Fruit fly (Drosophila melanogaster) whole organism, pupa: Measurements from ENCODE around the gene Ist1.

Experiments used
- CG10348 ChIP-seq: fragments of 200-800 bp; sonication (Bioruptor generic); IDR thresholded peaks from 2 replicates; pipeline ENCODE4 v1.3.6; 2022; ENCODE audit warnings: missing biosample characterization, missing genetic modification characterization
- CG12605 ChIP-seq: fragments of 200-800 bp; sonication (Bioruptor generic); IDR thresholded peaks from 2 replicates; pipeline ENCODE4 v1.3.6; 2022; ENCODE audit warnings: missing biosample characterization, missing genetic modification characterization
- CG13204 ChIP-seq: fragments of 200-800 bp; sonication (Bioruptor generic); optimal IDR thresholded peaks from 2 replicates; lab custom pipeline; 2018; ENCODE audit warnings: missing biosample characterization, mild to moderate bottlenecking, missing genetic modification characterization, moderate library complexity
- CG14655 ChIP-seq: fragments of 200-800 bp; sonication (Bioruptor generic); optimal IDR thresholded peaks from 3 replicates; lab custom pipeline; 2017; ENCODE audit warnings: mild to moderate bottlenecking, missing biosample characterization, missing genetic modification reagents, missing genetic modification characterization
- CG15710 ChIP-seq: fragments of 200-800 bp; sonication (Bioruptor generic); optimal IDR thresholded peaks from 2 replicates; lab custom pipeline; 2018; ENCODE audit warnings: missing biosample characterization, mild to moderate bottlenecking, missing genetic modification characterization, moderate library complexity
- CG17806 ChIP-seq: fragments of 200-800 bp; sonication (Bioruptor generic); optimal IDR thresholded peaks from 2 replicates; lab custom pipeline; 2018; ENCODE audit warnings: missing biosample characterization, mild to moderate bottlenecking, missing genetic modification characterization, moderate library complexity
- CG32121 ChIP-seq: fragments of 200-800 bp; sonication (Bioruptor generic); IDR thresholded peaks from 2 replicates; pipeline ENCODE4 v1.3.6; 2022; ENCODE audit warnings: missing biosample characterization, missing genetic modification characterization
- CG34367 ChIP-seq: fragments of 200-800 bp; sonication (Bioruptor generic); optimal IDR thresholded peaks from 2 replicates; lab custom pipeline; 2018; ENCODE audit warnings: missing biosample characterization, mild to moderate bottlenecking, missing genetic modification characterization
- CG4496 ChIP-seq: fragments of 200-800 bp; sonication (Bioruptor generic); IDR thresholded peaks from 3 replicates; pipeline ENCODE4 v1.3.6; 2022; ENCODE audit warnings: missing biosample characterization, missing genetic modification characterization
- CG8159 ChIP-seq: fragments of 200-800 bp; sonication (Bioruptor generic); optimal IDR thresholded peaks from 3 replicates; lab custom pipeline; 2018; ENCODE audit warnings: missing biosample characterization, mild to moderate bottlenecking, missing genetic modification characterization, moderate library complexity
- CG8301 ChIP-seq: fragments of 200-800 bp; sonication (Bioruptor generic); optimal IDR thresholded peaks from 2 replicates; lab custom pipeline; 2018; ENCODE audit warnings: missing biosample characterization, mild to moderate bottlenecking, missing genetic modification characterization
- CG9948 ChIP-seq: fragments of 200-800 bp; sonication (Bioruptor generic); optimal IDR thresholded peaks from 2 replicates; lab custom pipeline; 2018; ENCODE audit warnings: missing biosample characterization, mild to moderate bottlenecking, missing genetic modification characterization, moderate library complexity
- D1 ChIP-seq: fragments of 200-800 bp; sonication (Bioruptor generic); optimal IDR thresholded peaks from 2 replicates; lab custom pipeline; 2018; ENCODE audit warnings: missing biosample characterization, mild to moderate bottlenecking, missing genetic modification characterization, moderate library complexity
- EcR ChIP-seq: fragments of 200-800 bp; sonication (Bioruptor generic); optimal IDR thresholded peaks from 3 replicates; lab custom pipeline; 2019; ENCODE audit warnings: missing biosample characterization, missing genetic modification characterization, mild to moderate bottlenecking, moderate library complexity, missing genetic modification reagents
- Ets98B ChIP-seq: fragments of 200-800 bp; sonication (Bioruptor generic); IDR thresholded peaks from 2 replicates; pipeline ENCODE4 v1.3.6; 2022; ENCODE audit warnings: missing biosample characterization, missing genetic modification characterization
- Pif1A ChIP-seq: fragments of 200-800 bp; sonication (Bioruptor generic); optimal IDR thresholded peaks from 3 replicates; lab custom pipeline; 2016; ENCODE audit warnings: missing biosample characterization, missing genetic modification characterization
- Pif1B ChIP-seq: fragments of 200-800 bp; sonication (Bioruptor generic); optimal IDR thresholded peaks from 3 replicates; lab custom pipeline; 2016; ENCODE audit warnings: missing biosample characterization, missing genetic modification characterization
- Snoo ChIP-seq: fragments of 200-800 bp; sonication (Bioruptor generic); optimal IDR thresholded peaks from 3 replicates; lab custom pipeline; 2017; ENCODE audit warnings: missing biosample characterization, mild to moderate bottlenecking, missing genetic modification characterization, inconsistent platforms
- fd96Ca ChIP-seq: fragments of 200-800 bp; sonication (Bioruptor generic); IDR thresholded peaks from 3 replicates; pipeline ENCODE4 v1.3.6; 2022; ENCODE audit warnings: missing biosample characterization, missing genetic modification characterization
- gl ChIP-seq: fragments of 200-800 bp; sonication (Bioruptor generic); optimal IDR thresholded peaks from 2 replicates; lab custom pipeline; 2018; ENCODE audit warnings: missing biosample characterization, mild to moderate bottlenecking, missing genetic modification characterization
- rn ChIP-seq: fragments of 200-800 bp; sonication (Bioruptor generic); IDR thresholded peaks from 2 replicates; pipeline ENCODE4 v1.3.6; 2022; ENCODE audit warnings: missing biosample characterization, missing genetic modification characterization

The Ist1 gene

DNA sequence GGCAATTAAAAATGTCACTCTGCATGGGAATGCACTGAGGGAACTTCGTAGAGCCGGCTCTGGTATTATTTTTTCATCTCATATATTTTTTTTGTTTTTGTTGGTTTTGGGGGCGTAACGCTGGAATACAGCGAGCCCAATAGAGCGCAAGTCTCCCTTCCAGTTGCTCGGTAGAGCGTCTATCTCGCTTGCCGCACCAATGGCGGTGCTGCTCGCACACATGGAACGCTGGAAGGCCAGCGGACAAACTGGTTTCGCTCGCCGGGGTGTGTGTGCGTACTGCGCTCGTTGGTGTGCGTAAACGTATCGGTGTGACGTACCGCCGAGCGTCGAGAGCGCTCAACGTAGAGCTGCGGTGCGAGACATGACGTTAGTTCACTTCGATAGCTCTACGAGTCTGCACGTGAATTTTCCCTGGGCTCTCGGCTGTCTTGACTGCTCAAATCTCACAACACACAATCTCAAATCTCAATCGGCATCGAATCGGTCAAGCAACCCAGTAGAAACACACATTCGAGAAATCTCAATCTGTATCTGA, 33.6 kb upstream of the Ist1 start, which contains the start of gene vvl:
Gene vvl, plus strand, starts transcription at position 371 of the 538 bp plus-strand sequence.
- TF ChIP-seq CG8159, result peak; percentile 3
- peak; percentile 64; the same call in 1 of the 2 replicates for TF ChIP-seq CG32121 (GFP tag; lab: Robert Waterston, UW)
- TF ChIP-seq D1 (tag; lab: Kevin White, UChicago), result no peak
- TF ChIP-seq Pif1B (GFP tag; lab: Kevin White, UChicago), result no peak
- TF ChIP-seq gl (tag; lab: Kevin White, UChicago), result no peak
- no peak for TF ChIP-seq CG8301 (tag; lab: Kevin White, UChicago)
- peak; percentile 4 for TF ChIP-seq Snoo (tag; lab: Kevin White, UChicago)
- TF ChIP-seq rn, result no peak
- no peak for TF ChIP-seq CG17806 (tag; lab: Kevin White, UChicago)
- TF ChIP-seq Ets98B (GFP tag; lab: Robert Waterston, UW), result peak; percentile 47
- TF ChIP-seq CG4496, result peak; percentile 81
- TF ChIP-seq CG15710 (tag; lab: Kevin White, UChicago), result peak; percentile 28
- TF ChIP-seq CG34367 (tag; lab: Kevin White, UChicago), result no peak
- no peak for TF ChIP-seq CG10348 (GFP tag; lab: Robert Waterston, UW)
- peak; percentile 7 for TF ChIP-seq CG14655 (GFP tag; lab: Kevin White, UChicago)
- peak; percentile 56; the same call in 1 of the 3 replicates for TF ChIP-seq fd96Ca (GFP tag; lab: Robert Waterston, UW)
- TF ChIP-seq CG13204 (GFP tag; lab: Kevin White, UChicago), result peak; percentile 87
- TF ChIP-seq CG12605 (GFP tag; lab: Robert Waterston, UW), result peak; percentile 59; the same call in 1 of the 2 replicates
- no peak for TF ChIP-seq CG9948 (tag; lab: Kevin White, UChicago)
- TF ChIP-seq EcR, result no peak
- TF ChIP-seq Pif1A (GFP tag; lab: Kevin White, UChicago), result no peak

DNA sequence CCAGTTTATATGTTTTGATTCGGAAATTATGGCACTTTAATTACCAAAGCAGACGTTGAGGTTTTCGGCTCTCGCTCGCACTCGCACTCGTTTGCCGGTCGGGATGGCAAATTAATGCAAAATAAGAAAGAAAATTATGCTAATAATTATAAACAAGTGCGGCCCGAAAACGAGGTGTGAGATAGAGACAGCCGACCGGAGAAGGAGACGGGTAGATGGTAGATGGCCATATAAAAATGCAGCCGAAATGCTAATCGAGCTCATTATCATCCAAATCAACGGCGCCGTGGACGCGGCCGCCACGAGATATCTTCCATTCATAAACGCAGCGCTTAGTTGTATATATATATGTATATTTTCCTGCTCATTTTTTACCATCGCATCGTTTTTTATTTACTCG, 31.2 kb upstream of the Ist1 start:
- TF ChIP-seq Snoo (tag; lab: Kevin White, UChicago) (no peak), CG17806 (tag; lab: Kevin White, UChicago) (no peak), D1 (tag; lab: Kevin White, UChicago) (no peak), fd96Ca (GFP tag; lab: Robert Waterston, UW) (no peak), EcR (no peak), CG9948 (tag; lab: Kevin White, UChicago) (no peak), CG12605 (GFP tag; lab: Robert Waterston, UW) (no peak), CG13204 (GFP tag; lab: Kevin White, UChicago) (no peak), CG8301 (tag; lab: Kevin White, UChicago) (no peak), Pif1B (GFP tag; lab: Kevin White, UChicago) (no peak), CG14655 (GFP tag; lab: Kevin White, UChicago) (no peak), CG8159 (no peak), CG4496 (no peak), CG32121 (GFP tag; lab: Robert Waterston, UW) (no peak), rn (no peak), Ets98B (GFP tag; lab: Robert Waterston, UW) (no peak)

DNA sequence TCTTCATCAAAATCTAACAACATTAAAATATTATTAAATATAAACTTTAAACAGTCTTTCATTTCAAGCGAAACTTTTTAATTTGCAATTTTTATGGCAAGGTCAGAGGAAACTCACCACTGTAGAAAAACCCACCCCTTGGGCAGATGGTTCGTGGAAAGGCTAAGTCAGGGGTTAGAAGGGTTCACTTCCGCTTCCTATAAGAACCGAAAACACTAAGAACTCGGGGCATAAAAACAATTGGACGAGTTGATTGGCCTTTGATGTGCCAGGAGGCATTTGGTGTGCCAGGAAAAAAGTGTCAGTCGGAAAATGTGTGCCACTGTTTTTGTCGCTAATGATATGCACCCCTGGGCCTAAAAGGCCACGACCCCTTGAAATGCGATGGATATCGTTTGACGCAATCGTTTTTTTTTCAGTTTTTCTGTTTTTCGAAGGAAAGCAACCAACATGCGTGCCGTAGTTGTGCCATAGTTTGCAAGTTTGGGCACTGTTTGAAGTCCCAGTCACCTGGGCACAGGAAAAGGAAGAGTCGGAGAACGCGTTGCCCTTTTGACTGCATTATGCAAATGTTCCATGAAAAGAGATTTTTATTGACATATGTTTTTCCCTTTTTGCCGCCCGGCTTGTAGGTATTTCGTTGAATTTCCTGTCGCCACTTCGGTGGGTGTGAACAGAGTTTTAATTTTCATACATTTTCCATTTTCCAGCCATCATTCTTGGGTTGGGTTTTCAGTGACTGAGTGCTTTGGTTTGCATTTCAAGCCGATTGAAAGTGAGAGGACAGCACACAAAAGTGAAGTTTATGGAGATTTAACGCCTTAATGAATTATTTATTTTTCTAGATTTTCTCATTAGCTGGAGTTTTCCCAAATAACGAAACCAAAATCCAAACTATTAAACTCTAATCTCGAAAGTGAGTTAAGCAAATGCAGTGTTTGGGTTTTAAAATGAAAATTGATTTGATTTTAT, 28.6 kb upstream of the Ist1 start:
- TF ChIP-seq CG4496 (no peak), gl (tag; lab: Kevin White, UChicago) (no peak), fd96Ca (GFP tag; lab: Robert Waterston, UW) (no peak), CG17806 (tag; lab: Kevin White, UChicago) (no peak), Pif1B (GFP tag; lab: Kevin White, UChicago) (no peak), CG8301 (tag; lab: Kevin White, UChicago) (no peak), CG8159 (no peak), CG34367 (tag; lab: Kevin White, UChicago) (no peak), CG10348 (GFP tag; lab: Robert Waterston, UW) (no peak), CG13204 (GFP tag; lab: Kevin White, UChicago) (no peak), CG14655 (GFP tag; lab: Kevin White, UChicago) (no peak), Pif1A (GFP tag; lab: Kevin White, UChicago) (no peak), CG32121 (GFP tag; lab: Robert Waterston, UW) (no peak), D1 (tag; lab: Kevin White, UChicago) (no peak), Ets98B (GFP tag; lab: Robert Waterston, UW) (no peak), CG9948 (tag; lab: Kevin White, UChicago) (no peak)

DNA sequence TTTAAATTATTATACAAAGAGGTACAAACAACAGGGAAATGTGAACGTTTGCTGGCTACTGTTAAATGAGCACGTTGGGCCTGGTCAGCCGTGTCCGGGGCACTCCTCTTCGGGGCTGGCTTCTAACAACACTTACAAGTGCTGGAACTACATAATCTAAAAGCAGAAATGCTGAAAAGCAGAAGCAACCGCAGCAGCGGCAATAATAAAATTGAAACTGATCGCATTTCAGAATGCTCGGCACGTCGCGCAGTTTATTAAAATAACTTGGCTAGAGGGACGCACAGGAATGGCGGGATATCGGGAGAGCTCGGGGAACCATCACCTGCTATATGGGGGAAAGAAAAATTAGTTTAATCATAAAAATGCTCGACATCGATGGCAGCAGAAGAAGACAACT, 27.1 kb upstream of the Ist1 start:
- TF ChIP-seq CG15710 (tag; lab: Kevin White, UChicago) (no peak), Pif1A (GFP tag; lab: Kevin White, UChicago) (no peak), EcR (no peak), CG4496 (no peak), CG8301 (tag; lab: Kevin White, UChicago) (no peak), D1 (tag; lab: Kevin White, UChicago) (no peak), CG32121 (GFP tag; lab: Robert Waterston, UW) (no peak), Snoo (tag; lab: Kevin White, UChicago) (no peak)

DNA sequence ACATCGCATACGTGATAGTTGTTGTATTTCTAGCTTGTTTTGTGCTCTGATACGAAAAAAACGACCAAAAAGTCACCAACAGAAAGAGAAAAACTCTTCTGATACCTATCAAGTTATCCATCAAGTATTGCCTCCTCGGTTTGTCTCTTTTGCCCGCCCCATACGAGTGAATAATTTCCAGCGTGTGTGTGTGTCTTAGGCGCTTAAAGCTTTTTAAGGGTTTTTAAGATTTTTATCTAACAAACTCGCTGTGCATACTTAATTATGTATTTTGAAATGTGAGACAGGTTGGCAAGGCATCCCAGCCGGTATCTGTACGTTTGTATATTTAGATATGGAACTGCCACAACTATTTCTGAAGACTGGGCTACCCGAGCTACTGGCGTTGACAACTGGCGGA, 23.1 kb upstream of the Ist1 start:
- TF ChIP-seq CG10348 (GFP tag; lab: Robert Waterston, UW) (no peak), D1 (tag; lab: Kevin White, UChicago) (no peak), CG32121 (GFP tag; lab: Robert Waterston, UW) (no peak), fd96Ca (GFP tag; lab: Robert Waterston, UW) (no peak), CG34367 (tag; lab: Kevin White, UChicago) (no peak)
